Fruit fly (Drosophila melanogaster) whole organism, embryonic: ENCODE results near the gene CG9522.

Source experiments
- Bteb2 ChIP-seq: fragments of 200-800 bp; sonication (Bioruptor generic); optimal IDR thresholded peaks from 2 replicates; lab custom pipeline; 2016; ENCODE audit warnings: missing biosample characterization, missing genetic modification characterization
- CG10366 ChIP-seq: fragments of 200-800 bp; sonication (Bioruptor generic); IDR thresholded peaks from 2 replicates; pipeline ENCODE4 v1.3.6; 2022; ENCODE audit warnings: missing biosample characterization, missing genetic modification characterization
- CG1233 ChIP-seq: fragments of 200-800 bp; sonication (Bioruptor generic); optimal IDR thresholded peaks from 4 replicates; lab custom pipeline; 2018; ENCODE audit warnings: missing biosample characterization, mild to moderate bottlenecking, missing genetic modification characterization
- CG13424 ChIP-seq: fragments of 200-800 bp; sonication (Bioruptor generic); optimal IDR thresholded peaks from 2 replicates; lab custom pipeline; 2019; ENCODE audit warnings: missing biosample characterization, mild to moderate bottlenecking, missing genetic modification characterization, moderate library complexity
- CG14050 ChIP-seq: fragments of 200-800 bp; sonication (Bioruptor generic); IDR thresholded peaks from 3 replicates; pipeline ENCODE4 v1.3.6; 2022; ENCODE audit warnings: missing biosample characterization, missing genetic modification characterization
- CG17361 ChIP-seq: fragments of 200-800 bp; sonication (Bioruptor generic); IDR thresholded peaks from 3 replicates; pipeline ENCODE4 v1.3.6; 2022; ENCODE audit warnings: missing biosample characterization, missing genetic modification characterization
- CG18599 ChIP-seq: fragments of 200-800 bp; sonication (Bioruptor generic); optimal IDR thresholded peaks from 3 replicates; lab custom pipeline; 2017; ENCODE audit warnings: missing biosample characterization, missing genetic modification characterization, mild to moderate bottlenecking, moderate library complexity, missing genetic modification reagents
- CG3065 ChIP-seq: fragments of 200-800 bp; sonication (Bioruptor generic); optimal IDR thresholded peaks from 2 replicates; lab custom pipeline; 2016; ENCODE audit warnings: missing biosample characterization, missing genetic modification characterization
- CG3281 ChIP-seq: fragments of 200-800 bp; sonication (Bioruptor generic); optimal IDR thresholded peaks from 3 replicates; lab custom pipeline; 2017; ENCODE audit warnings: missing biosample characterization, mild to moderate bottlenecking, missing genetic modification characterization
- CG4328 ChIP-seq: fragments of 200-800 bp; sonication (Bioruptor generic); optimal IDR thresholded peaks from 3 replicates; lab custom pipeline; 2017; ENCODE audit warnings: missing biosample characterization, missing genetic modification reagents, missing genetic modification characterization
- CG4424 ChIP-seq: fragments of 200-800 bp; sonication (Bioruptor generic); optimal IDR thresholded peaks from 3 replicates; lab custom pipeline; 2016; ENCODE audit warnings: missing biosample characterization, missing genetic modification characterization
- CG6254 ChIP-seq: fragments of 200-800 bp; sonication (Bioruptor generic); optimal IDR thresholded peaks from 3 replicates; lab custom pipeline; 2017; ENCODE audit warnings: mild to moderate bottlenecking, missing biosample characterization, missing genetic modification reagents, missing genetic modification characterization
- CG6272 ChIP-seq: fragments of 200-800 bp; sonication (Bioruptor generic); IDR thresholded peaks from 2 replicates; pipeline ENCODE4 v1.3.6; 2022; ENCODE audit warnings: missing biosample characterization, missing genetic modification characterization
- CG7357 ChIP-seq: fragments of 200-800 bp; sonication (Bioruptor generic); IDR thresholded peaks from 3 replicates; pipeline ENCODE4 v1.3.6; 2022; ENCODE audit warnings: missing biosample characterization, missing genetic modification characterization
- CG8281 ChIP-seq: fragments of 200-800 bp; sonication (Bioruptor generic); optimal IDR thresholded peaks from 2 replicates; lab custom pipeline; 2018; ENCODE audit warnings: missing biosample characterization, mild to moderate bottlenecking, missing genetic modification characterization, moderate library complexity
- Ets97D ChIP-seq: fragments of 200-800 bp; sonication (Bioruptor generic); optimal IDR thresholded peaks from 3 replicates; lab custom pipeline; 2016; ENCODE audit warnings: missing biosample characterization, missing genetic modification characterization
- GATAe ChIP-seq: fragments of 200-800 bp; sonication (Bioruptor generic); conservative IDR thresholded peaks from 2 replicates; pipeline ENCODE4 v1.3.6; 2022; ENCODE audit warnings: missing biosample characterization, missing genetic modification characterization
- Hmr ChIP-seq: fragments of 200-800 bp; sonication (Bioruptor generic); optimal IDR thresholded peaks from 3 replicates; lab custom pipeline; 2017; ENCODE audit warnings: mild to moderate bottlenecking, missing biosample characterization, missing genetic modification reagents, missing genetic modification characterization
- Jarid2 ChIP-seq: fragments of 200-800 bp; sonication (Bioruptor generic); optimal IDR thresholded peaks from 3 replicates; lab custom pipeline; 2017; ENCODE audit warnings: mild to moderate bottlenecking, missing biosample characterization, missing genetic modification reagents, missing genetic modification characterization
- Pdp1 ChIP-seq, 2 experiments: fragments of 200-800 bp; sonication (Bioruptor generic); optimal IDR thresholded peaks; 3 replicates each; lab custom pipeline; 2016; ENCODE audit warnings: missing biosample characterization in 2 of 2, missing genetic modification characterization in 2 of 2, mild to moderate bottlenecking in 1 of 2, moderate library complexity in 1 of 2
- Trl ChIP-seq, 3 experiments: fragments of >200 bp in 2 of 3; fragments of 200-800 bp in 1 of 3; sonication (Bioruptor generic) in 1 of 3; optimal IDR thresholded peaks; 2 replicates in 1 of 3; 3 replicates in 2 of 3; lab custom pipeline; 2016 to 2017; ENCODE audit warnings: missing biosample characterization in 1 of 3, missing genetic modification characterization in 1 of 3
- YL-1 ChIP-seq: fragments of 200-800 bp; sonication (Bioruptor generic); optimal IDR thresholded peaks from 3 replicates; lab custom pipeline; 2017; ENCODE audit warnings: missing biosample characterization, mild to moderate bottlenecking, missing genetic modification characterization
- ap ChIP-seq: fragments of 200-800 bp; sonication (Bioruptor generic); IDR thresholded peaks from 2 replicates; pipeline ENCODE4 v1.3.6; 2022; ENCODE audit warnings: missing biosample characterization, missing genetic modification characterization
- caup ChIP-seq: fragments of 200-800 bp; sonication (Bioruptor generic); optimal IDR thresholded peaks from 3 replicates; lab custom pipeline; 2017; ENCODE audit warnings: missing biosample characterization, mild to moderate bottlenecking, missing genetic modification characterization, moderate library complexity; ENCODE audit not compliant: severe bottlenecking
- chinmo ChIP-seq: fragments of 200-800 bp; sonication (Bioruptor generic); IDR thresholded peaks from 4 replicates; pipeline ENCODE4 v1.3.6; 2022; ENCODE audit warnings: missing biosample characterization, missing genetic modification characterization; ENCODE audit not compliant: partially characterized antibody
- crp ChIP-seq, 2 experiments: fragments of 200-800 bp; sonication (Bioruptor generic); optimal IDR thresholded peaks; 2 replicates in 1 of 2; 3 replicates in 1 of 2; lab custom pipeline; 2017; ENCODE audit warnings: missing biosample characterization in 2 of 2, missing genetic modification characterization in 2 of 2, mild to moderate bottlenecking in 1 of 2, moderate library complexity in 1 of 2
- esg ChIP-seq: fragments of 200-800 bp; sonication (Bioruptor generic); conservative IDR thresholded peaks from 2 replicates; pipeline ENCODE4 v1.3.6; 2022; ENCODE audit warnings: missing biosample characterization, missing genetic modification characterization
- gfzf ChIP-seq: fragments of 200-800 bp; sonication (Bioruptor generic); optimal IDR thresholded peaks from 2 replicates; lab custom pipeline; 2016; ENCODE audit warnings: missing biosample characterization, mild to moderate bottlenecking, missing genetic modification characterization, moderate library complexity
- jing ChIP-seq: fragments of 200-800 bp; sonication (Bioruptor generic); optimal IDR thresholded peaks from 2 replicates; lab custom pipeline; 2018; ENCODE audit warnings: missing biosample characterization, mild to moderate bottlenecking, missing genetic modification characterization
- jumu ChIP-seq: fragments of 200-800 bp; sonication (Bioruptor generic); optimal IDR thresholded peaks from 3 replicates; lab custom pipeline; 2016; ENCODE audit warnings: missing biosample characterization, missing genetic modification characterization
- lab ChIP-seq: fragments of 200-800 bp; sonication (Bioruptor generic); optimal IDR thresholded peaks from 3 replicates; lab custom pipeline; 2017; ENCODE audit warnings: missing biosample characterization, missing genetic modification characterization, mild to moderate bottlenecking, moderate library complexity, missing genetic modification reagents
- luna ChIP-seq: fragments of 200-800 bp; sonication (Bioruptor generic); optimal IDR thresholded peaks from 2 replicates; lab custom pipeline; 2016; ENCODE audit warnings: missing biosample characterization, missing genetic modification characterization
- odd ChIP-seq: fragments of 200-800 bp; sonication (Bioruptor generic); optimal IDR thresholded peaks from 2 replicates; lab custom pipeline; 2017; ENCODE audit warnings: missing biosample characterization, mild to moderate bottlenecking, missing genetic modification characterization
- otp ChIP-seq: fragments of 200-800 bp; sonication (Bioruptor generic); IDR thresholded peaks from 3 replicates; pipeline ENCODE4, ENCODE4 v1.3.6; 2022; ENCODE audit warnings: missing biosample characterization, missing genetic modification characterization
- sens ChIP-seq: fragments of 200-800 bp; sonication (Bioruptor generic); peaks from one replicate; lab custom pipeline; 2016; ENCODE audit warnings: missing biosample characterization, missing genetic modification characterization
- sim ChIP-seq: fragments of 200-800 bp; sonication (Bioruptor generic); IDR thresholded peaks from 2 replicates; pipeline ENCODE4 v1.3.6; 2022; ENCODE audit warnings: missing biosample characterization, missing genetic modification characterization
- sqz ChIP-seq: fragments of 200-800 bp; sonication (Bioruptor generic); optimal IDR thresholded peaks from 3 replicates; lab custom pipeline; 2018; ENCODE audit warnings: missing biosample characterization, mild to moderate bottlenecking, missing genetic modification characterization
- tna ChIP-seq: fragments of 200-800 bp; sonication (Bioruptor generic); IDR thresholded peaks from 2 replicates; pipeline ENCODE4 v1.3.6; 2022; ENCODE audit warnings: missing biosample characterization, missing genetic modification characterization; ENCODE audit not compliant: partially characterized antibody

CG9522 gene

dm6 chrX:14802611-14803110 is 45.9 kb downstream of the CG9522 start:
- TF ChIP-seq Trl (optimal IDR thresholded peaks at IDR 0.05; lab: Kevin White, UChicago), result no peak
- no peak for TF ChIP-seq Trl (GFP tag; optimal IDR thresholded peaks at IDR 0.05; lab: Kevin White, UChicago)
- peak; percentile 10 for TF ChIP-seq caup (GFP tag; lab: Kevin White, UChicago)
- no peak for TF ChIP-seq Bteb2 (GFP tag; lab: Kevin White, UChicago)
- no peak for TF ChIP-seq CG10366
- no peak for TF ChIP-seq tna
- TF ChIP-seq CG7357 (GFP tag; lab: Robert Waterston, UW), result no peak
- no peak for TF ChIP-seq luna
- peak; percentile 22 for TF ChIP-seq lab (GFP tag; lab: Kevin White, UChicago)
- TF ChIP-seq CG6254 (GFP tag; lab: Kevin White, UChicago), result no peak
- no peak for TF ChIP-seq gfzf (GFP tag; lab: Kevin White, UChicago)
- no peak for TF ChIP-seq sens (GFP tag; lab: Kevin White, UChicago)
- TF ChIP-seq jing (GFP tag; lab: Kevin White, UChicago), result no peak
- no peak for TF ChIP-seq Jarid2 (GFP tag; lab: Kevin White, UChicago)
- no peak for TF ChIP-seq chinmo (GFP tag; lab: Robert Waterston, UW)
- no peak for TF ChIP-seq CG4424
- TF ChIP-seq CG6272 (GFP tag; lab: Robert Waterston, UW), result no peak
- TF ChIP-seq Pdp1 (GFP tag; optimal IDR thresholded peaks at IDR 0.05; lab: Kevin White, UChicago), result no peak
- TF ChIP-seq CG3281, result peak; percentile 16
- no peak for TF ChIP-seq crp (GFP tag; optimal IDR thresholded peaks at IDR 0.05; lab: Kevin White, UChicago)
- no peak for TF ChIP-seq Ets97D (GFP tag; lab: Kevin White, UChicago)
- TF ChIP-seq CG4328 (GFP tag; lab: Kevin White, UChicago), result no peak
- TF ChIP-seq GATAe (GFP tag; lab: Robert Waterston, UW), result no peak
- peak; percentile 36 for TF ChIP-seq CG18599 (GFP tag; lab: Kevin White, UChicago)
- no peak for TF ChIP-seq CG3065 (GFP tag; lab: Kevin White, UChicago)
- TF ChIP-seq CG17361 (GFP tag; lab: Robert Waterston, UW), result no peak
- no peak for TF ChIP-seq CG1233 (GFP tag; lab: Kevin White, UChicago)
- no peak for TF ChIP-seq ap (GFP tag; lab: Robert Waterston, UW)
- peak; percentile 18 for TF ChIP-seq Hmr (GFP tag; lab: Kevin White, UChicago)
- TF ChIP-seq CG8281 (tag; lab: Kevin White, UChicago), result peak; percentile 98
- TF ChIP-seq sqz (GFP tag; lab: Kevin White, UChicago), result no peak
- TF ChIP-seq YL-1 (GFP tag; lab: Kevin White, UChicago), result no peak
- TF ChIP-seq jumu (GFP tag; lab: Kevin White, UChicago), result no peak
- no peak for TF ChIP-seq odd (GFP tag; lab: Kevin White, UChicago)
- no peak for TF ChIP-seq CG13424 (tag; lab: Kevin White, UChicago)
- TF ChIP-seq otp (GFP tag; lab: Robert Waterston, UW), result no peak
- TF ChIP-seq CG14050 (GFP tag; lab: Robert Waterston, UW), result no peak
- TF ChIP-seq esg (GFP tag; lab: Robert Waterston, UW), result no peak
- TF ChIP-seq sim (GFP tag; lab: Robert Waterston, UW), result no peak
- TF ChIP-seq, all 482 proteins: peak for 6
